Worm (Caenorhabditis elegans) whole organism, late embryonic: Measurements from ENCODE around the gene ugt-15.

Source experiments
- F13H6.1 ChIP-seq: sonication (generic microtip); optimal IDR thresholded peaks from 2 replicates; lab custom pipeline; 2016; ENCODE audit warnings: missing genetic modification characterization, missing compliant biosample characterization
- ceh-18 ChIP-seq: sonication (generic microtip); optimal IDR thresholded peaks from 2 replicates; lab custom pipeline; 2016; ENCODE audit warnings: missing genetic modification characterization, missing compliant biosample characterization
- ceh-31 ChIP-seq: sonication (generic microtip); optimal IDR thresholded peaks from 2 replicates; lab custom pipeline; 2016; ENCODE audit warnings: missing genetic modification characterization, missing compliant biosample characterization
- dve-1 ChIP-seq: sonication (generic microtip); optimal IDR thresholded peaks from 2 replicates; lab custom pipeline; 2017; ENCODE audit warnings: antibody characterized with exemption, mild to moderate bottlenecking, missing genetic modification characterization, missing compliant biosample characterization
- elt-2 ChIP-seq: sonication (generic microtip); optimal IDR thresholded peaks from 2 replicates; lab custom pipeline; 2016; ENCODE audit warnings: missing genetic modification reagents, missing genetic modification characterization, missing compliant biosample characterization
- fkh-10 ChIP-seq: fragments of 150-350 bp; optimal IDR thresholded peaks from 2 replicates; lab custom pipeline; 2014; ENCODE audit warnings: missing biosample characterization, missing genetic modification reagents, missing genetic modification characterization
- hlh-6 ChIP-seq: sonication (generic microtip); optimal IDR thresholded peaks from 2 replicates; lab custom pipeline; 2016; ENCODE audit warnings: missing genotype, missing genetic modification characterization, missing compliant biosample characterization
- lim-6 ChIP-seq: sonication (generic microtip); optimal IDR thresholded peaks from 2 replicates; lab custom pipeline; 2016; ENCODE audit warnings: missing genetic modification characterization, missing compliant biosample characterization
- lin-11 ChIP-seq: fragments of 200-800 bp; sonication (Bioruptor generic); optimal IDR thresholded peaks from 2 replicates; lab custom pipeline; 2018; ENCODE audit warnings: mild to moderate bottlenecking, missing genetic modification characterization, missing compliant biosample characterization
- nhr-11 ChIP-seq: fragments of 150-350 bp; optimal IDR thresholded peaks from 2 replicates; lab custom pipeline; 2014; ENCODE audit warnings: missing biosample characterization, missing genetic modification characterization
- pha-2 ChIP-seq: sonication (generic microtip); optimal IDR thresholded peaks from 2 replicates; lab custom pipeline; 2017; ENCODE audit warnings: mild to moderate bottlenecking, missing genetic modification characterization, missing compliant biosample characterization
- pha-4 ChIP-seq: fragments of 150-350 bp; optimal IDR thresholded peaks from 2 replicates; lab custom pipeline; 2018; ENCODE audit warnings: missing biosample characterization, missing genetic modification reagents, missing genetic modification characterization

- no peak for TF ChIP-seq dve-1 (tag; lab: Kevin White, UChicago)
- no peak for TF ChIP-seq pha-2 (tag; lab: Kevin White, UChicago)
- TF ChIP-seq ceh-18 (tag; lab: Kevin White, UChicago) = no peak
- TF ChIP-seq lim-6 (tag; lab: Kevin White, UChicago) = no peak
- no peak for TF ChIP-seq hlh-6 (tag; lab: Kevin White, UChicago)
- TF ChIP-seq elt-2 (tag; lab: Kevin White, UChicago) = no peak
- no peak for TF ChIP-seq pha-4 (tag; lab: Kevin White, UChicago)
- TF ChIP-seq F13H6.1 (tag; lab: Kevin White, UChicago) = no peak
- TF ChIP-seq lin-11 (tag; lab: Kevin White, UChicago) = no peak
- TF ChIP-seq ceh-31 (tag; lab: Kevin White, UChicago) = no peak
- no peak for TF ChIP-seq fkh-10 (GFP tag; lab: Kevin White, UChicago)
- TF ChIP-seq nhr-11 (tag; lab: Kevin White, UChicago) = no peak
These were observed 8.1 kb downstream of the ugt-15 start, which contains the start of gene C44H9.4 for ce11 chrV:12835388-12835787.
